Worm (Caenorhabditis elegans) whole organism, L2 larva: ENCODE measurements around the gene ZK666.14.

ENCODE experiments used
- R02D3.7 ChIP-seq: fragments of 150-350 bp; optimal IDR thresholded peaks from 2 replicates; lab custom pipeline; 2014; ENCODE audit warnings: missing biosample characterization, missing genetic modification characterization
- aly-2 ChIP-seq: fragments of 150-350 bp; optimal IDR thresholded peaks from 2 replicates; lab custom pipeline; 2014; ENCODE audit warnings: missing biosample characterization, missing genetic modification characterization
- blmp-1 ChIP-seq: sonication (generic microtip); optimal IDR thresholded peaks from 2 replicates; lab custom pipeline; 2017; ENCODE audit warnings: missing genetic modification characterization, mild to moderate bottlenecking, missing compliant biosample characterization, antibody characterized with exemption, moderate library complexity; ENCODE audit not compliant: insufficient read depth
- lsy-2 ChIP-seq, 2 experiments: fragments of 150-350 bp in 1 of 2; sonication (generic microtip) in 1 of 2; optimal IDR thresholded peaks; 2 replicates each; lab custom pipeline; 2014 to 2017; ENCODE audit warnings: missing biosample characterization in 2 of 2, missing genetic modification characterization in 2 of 2
- mab-5 ChIP-seq: fragments of 150-350 bp; optimal IDR thresholded peaks from 2 replicates; lab custom pipeline; 2014; ENCODE audit warnings: missing biosample characterization, missing genetic modification characterization
- nhr-11 ChIP-seq: fragments of 150-350 bp; optimal IDR thresholded peaks from 2 replicates; lab custom pipeline; 2014; ENCODE audit warnings: missing biosample characterization, missing genetic modification characterization
- nhr-23 ChIP-seq: fragments of 150-350 bp; optimal IDR thresholded peaks from 2 replicates; lab custom pipeline; 2014; ENCODE audit warnings: missing biosample characterization, missing genetic modification reagents, missing genetic modification characterization
- nhr-6 ChIP-seq: fragments of 150-350 bp; optimal IDR thresholded peaks from 2 replicates; lab custom pipeline; 2014; ENCODE audit warnings: missing biosample characterization, missing genetic modification characterization
- skn-1 ChIP-seq: sonication (generic microtip); optimal IDR thresholded peaks from 2 replicates; lab custom pipeline; 2017; ENCODE audit warnings: missing biosample characterization, missing genetic modification characterization
- snpc-4 ChIP-seq: fragments of 150-350 bp; optimal IDR thresholded peaks from 2 replicates; lab custom pipeline; 2014; ENCODE audit warnings: missing biosample characterization, missing genetic modification characterization
- unc-55 ChIP-seq: fragments of 150-350 bp; sonication (generic microtip); optimal IDR thresholded peaks from 3 replicates; lab custom pipeline; 2014; ENCODE audit warnings: missing biosample characterization, missing genetic modification reagents, missing genetic modification characterization
- unc-62 ChIP-seq: fragments of 150-350 bp; optimal IDR thresholded peaks from 2 replicates; lab custom pipeline; 2014; ENCODE audit warnings: missing biosample characterization, missing genetic modification reagents, missing genetic modification characterization
- zag-1 ChIP-seq: fragments of 150-350 bp; optimal IDR thresholded peaks from 2 replicates; lab custom pipeline; 2014; ENCODE audit warnings: missing biosample characterization, missing genetic modification characterization
- ztf-4 ChIP-seq: fragments of 150-350 bp; optimal IDR thresholded peaks from 2 replicates; lab custom pipeline; 2014; ENCODE audit warnings: missing biosample characterization, missing genetic modification characterization

- TF ChIP-seq ztf-4 (tag; lab: Kevin White, UChicago) (no peak), nhr-23 (tag; lab: Kevin White, UChicago) (no peak), snpc-4 (tag; lab: Kevin White, UChicago) (no peak), aly-2 (tag; lab: Kevin White, UChicago) (no peak), unc-62 (no peak), blmp-1 (tag; lab: Kevin White, UChicago) (no peak), skn-1 (tag; lab: Kevin White, UChicago) (no peak), lsy-2 (tag; optimal IDR thresholded peaks at IDR 0.05; lab: Kevin White, UChicago) (no peak), zag-1 (tag; lab: Kevin White, UChicago) (no peak), mab-5 (tag; lab: Kevin White, UChicago) (no peak), unc-55 (GFP tag; lab: Kevin White, UChicago) (no peak), R02D3.7 (no peak), nhr-11 (tag; lab: Kevin White, UChicago) (no peak), nhr-6 (tag; lab: Kevin White, UChicago) (no peak)
Measured at ce11 chrII:10524374-10524773, 29.8 kb downstream of the ZK666.14 start, which contains the start of gene F59B10.6.
